Fruit fly (Drosophila melanogaster): Measurements from ENCODE around the gene ATPsyndelta.

ATPsyndelta gene

dm6 chrX:10202595-10202994 lies 10.2 kb upstream of the ATPsyndelta start (continued):
- TF ChIP-seq fd59A (GFP tag; optimal IDR thresholded peaks at IDR 0.05) (peak; percentile 40), Gug (GFP tag; IDR thresholded peaks at IDR 0.05) (no peak), CG6854 (GFP tag; optimal IDR thresholded peaks at IDR 0.05) (no peak), ss (GFP tag; optimal IDR thresholded peaks at IDR 0.05) (peak; percentile 28 to 36), OdsH (GFP tag; optimal IDR thresholded peaks at IDR 0.05) (peak; percentile 52), Hr38 (GFP tag; optimal IDR thresholded peaks at IDR 0.05) (no peak), spab (GFP tag; optimal IDR thresholded peaks at IDR 0.05) (peak; percentile 36), salr (GFP tag; optimal IDR thresholded peaks at IDR 0.05) (peak; percentile 8 to 32), CG32006 (GFP tag; optimal IDR thresholded peaks at IDR 0.05) (peak; percentile 52), CG6792 (GFP tag; optimal IDR thresholded peaks at IDR 0.05) (peak; percentile 41), Blimp-1 (GFP tag; optimal IDR thresholded peaks at IDR 0.05) (no peak), dsx (GFP tag; optimal IDR thresholded peaks at IDR 0.05; ENCODE audit: poor library complexity, severe bottlenecking) (peak; percentile 36), dac (GFP tag; optimal IDR thresholded peaks at IDR 0.05) (no peak), net (GFP tag; optimal IDR thresholded peaks at IDR 0.05) (peak; percentile 37), Met (GFP tag; optimal IDR thresholded peaks at IDR 0.05) (peak; percentile 10), CG3032 (tag; optimal IDR thresholded peaks at IDR 0.05) (peak; percentile 23), Eip93F (GFP tag; optimal IDR thresholded peaks at IDR 0.05) (no peak)

DNA sequence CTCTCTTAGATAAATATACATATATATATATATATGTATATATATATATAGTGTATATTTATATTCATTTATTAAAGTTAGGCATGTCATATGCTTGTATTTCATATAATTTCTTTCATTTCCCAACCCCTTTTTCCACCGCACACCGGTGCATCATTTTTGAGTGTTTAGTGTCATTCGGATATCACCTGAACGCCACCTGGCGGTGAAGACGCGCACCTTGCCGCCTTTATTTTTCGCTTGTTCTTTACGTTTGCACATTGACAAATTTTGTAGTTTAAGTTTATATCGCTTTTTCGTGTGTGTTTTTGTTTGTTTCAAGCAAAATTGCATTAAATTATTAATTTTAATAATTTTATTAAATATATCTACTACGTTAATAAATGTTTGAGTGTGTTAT lies 6.7 kb upstream of the ATPsyndelta start:
- TF ChIP-seq Met (GFP tag; optimal IDR thresholded peaks at IDR 0.05) = no peak
- TF ChIP-seq Lpt (GFP tag; optimal IDR thresholded peaks at IDR 0.05) = no peak
- no peak for TF ChIP-seq CG11902 (GFP tag; optimal IDR thresholded peaks at IDR 0.05)
- no peak for TF ChIP-seq Hr38 (GFP tag; optimal IDR thresholded peaks at IDR 0.05)
- no peak for TF ChIP-seq svp (GFP tag)
- TF ChIP-seq OdsH (GFP tag; optimal IDR thresholded peaks at IDR 0.05) = no peak
- no peak for TF ChIP-seq Ets21C (GFP tag; optimal IDR thresholded peaks at IDR 0.05)
- no peak for TF ChIP-seq Sox14 (GFP tag; optimal IDR thresholded peaks at IDR 0.05)
- no peak for TF ChIP-seq lz (GFP tag; optimal IDR thresholded peaks at IDR 0.05)
- no peak for TF ChIP-seq CG15336 (GFP tag; IDR thresholded peaks at IDR 0.05)

dm6 chrX:10209556-10210164 lies 3.1 kb upstream of the ATPsyndelta start:
- TF ChIP-seq vri (GFP tag; optimal IDR thresholded peaks at IDR 0.05) (peak; percentile 12), CG31627 (GFP tag; optimal IDR thresholded peaks at IDR 0.05) (no peak), Sox14 (GFP tag; optimal IDR thresholded peaks at IDR 0.05) (peak; percentile 99), CG9139 (GFP tag; optimal IDR thresholded peaks at IDR 0.05) (peak; percentile 21), CG3919 (GFP tag; optimal IDR thresholded peaks at IDR 0.05) (no peak), CG6808 (GFP tag; optimal IDR thresholded peaks at IDR 0.05) (peak; percentile 20), Eip78C (GFP tag) (peak; percentile 63), acj6 (GFP tag; optimal IDR thresholded peaks at IDR 0.05) (no peak), CG6792 (GFP tag; optimal IDR thresholded peaks at IDR 0.05) (no peak), pdm3 (GFP tag; optimal IDR thresholded peaks at IDR 0.05) (no peak), svp (GFP tag) (peak; percentile 66), CG6163 (GFP tag; IDR thresholded peaks at IDR 0.05) (peak; percentile 62), Eip93F (GFP tag; optimal IDR thresholded peaks at IDR 0.05) (no peak)

dm6 chrX:10210317-10210873 lies 2.4 kb upstream of the ATPsyndelta start:
- TF ChIP-seq fd85E (GFP tag; optimal IDR thresholded peaks at IDR 0.05) = no peak
- no peak for TF ChIP-seq CG6808 (GFP tag; optimal IDR thresholded peaks at IDR 0.05)
- TF ChIP-seq Hr4 (GFP tag; optimal IDR thresholded peaks at IDR 0.05) = peak; percentile 35
- no peak for TF ChIP-seq esn (GFP tag; optimal IDR thresholded peaks at IDR 0.05)
- TF ChIP-seq topi (GFP tag; optimal IDR thresholded peaks at IDR 0.05) = no peak
- TF ChIP-seq CG11294 (GFP tag; IDR thresholded peaks at IDR 0.05) = peak; percentile 25; the same call in 1 of the 2 replicates
- no peak for TF ChIP-seq spab (GFP tag; optimal IDR thresholded peaks at IDR 0.05)
- no peak for TF ChIP-seq CG8319 (GFP tag; optimal IDR thresholded peaks at IDR 0.05)
- peak; percentile 34 for TF ChIP-seq CG32006 (GFP tag; optimal IDR thresholded peaks at IDR 0.05)
- 0 out of 3 replicates have a peak, but pooled peaks have one; percentile 28 for TF ChIP-seq CG8119 (GFP tag; IDR thresholded peaks at IDR 0.05)
- TF ChIP-seq pdm3 (GFP tag; optimal IDR thresholded peaks at IDR 0.05) = peak; percentile 40
- TF ChIP-seq salr (GFP tag; optimal IDR thresholded peaks at IDR 0.05) = peak in 1 of 2 experiments; percentile 27
- no peak for TF ChIP-seq Ets96B (tag; optimal IDR thresholded peaks at IDR 0.05)
- TF ChIP-seq svp (GFP tag) = no peak
- peak; percentile 49 for TF ChIP-seq Gug (GFP tag; IDR thresholded peaks at IDR 0.05)
- no peak for TF ChIP-seq fkh (GFP tag; optimal IDR thresholded peaks at IDR 0.05)
- TF ChIP-seq CG6276 (GFP tag; optimal IDR thresholded peaks at IDR 0.05) = peak; percentile 41
- TF ChIP-seq CG31627 (GFP tag; optimal IDR thresholded peaks at IDR 0.05) = peak; percentile 68
- TF ChIP-seq Sox14 (GFP tag; optimal IDR thresholded peaks at IDR 0.05) = no peak
- TF ChIP-seq CG15336 (GFP tag; IDR thresholded peaks at IDR 0.05) = peak; percentile 64
- TF ChIP-seq Ets21C (GFP tag; optimal IDR thresholded peaks at IDR 0.05) = peak; percentile 53
- no peak for TF ChIP-seq CG16779 (tag; optimal IDR thresholded peaks at IDR 0.05)
